Fruit fly (Drosophila melanogaster) whole organism, embryonic: Measurements from ENCODE around the gene Bcs1.

Experiments used
- Atf-2 ChIP-seq: fragments of 200-800 bp; sonication (Bioruptor generic); optimal IDR thresholded peaks from 2 replicates; lab custom pipeline; 2016; ENCODE audit warnings: missing biosample characterization, missing genetic modification characterization
- Bdp1 ChIP-seq: fragments of 200-800 bp; sonication (Bioruptor generic); optimal IDR thresholded peaks from 3 replicates; lab custom pipeline; 2016; ENCODE audit warnings: missing biosample characterization, missing genetic modification characterization
- BtbVII ChIP-seq: fragments of 200-800 bp; sonication (Bioruptor generic); optimal IDR thresholded peaks from 3 replicates; lab custom pipeline; 2017; ENCODE audit warnings: missing biosample characterization, mild to moderate bottlenecking, missing genetic modification characterization
- CG10979 ChIP-seq: fragments of 200-800 bp; sonication (Bioruptor generic); optimal IDR thresholded peaks from 2 replicates; lab custom pipeline; 2018; ENCODE audit warnings: missing biosample characterization, mild to moderate bottlenecking, missing genetic modification characterization, moderate library complexity
- CG11504 ChIP-seq: fragments of 200-800 bp; sonication (Bioruptor generic); optimal IDR thresholded peaks from 3 replicates; lab custom pipeline; 2019; ENCODE audit warnings: missing biosample characterization, mild to moderate bottlenecking, missing genetic modification characterization, moderate library complexity
- CG13424 ChIP-seq: fragments of 200-800 bp; sonication (Bioruptor generic); optimal IDR thresholded peaks from 2 replicates; lab custom pipeline; 2019; ENCODE audit warnings: missing biosample characterization, mild to moderate bottlenecking, missing genetic modification characterization, moderate library complexity
- CG16779 ChIP-seq: fragments of 200-800 bp; sonication (Bioruptor generic); IDR thresholded peaks from 2 replicates; pipeline ENCODE4 v1.3.6; 2022; ENCODE audit warnings: missing biosample characterization, missing genetic modification characterization
- CG17568 ChIP-seq: fragments of 200-800 bp; sonication (Bioruptor generic); optimal IDR thresholded peaks from 2 replicates; lab custom pipeline; 2018; ENCODE audit warnings: missing biosample characterization, mild to moderate bottlenecking, missing genetic modification characterization, moderate library complexity
- CG18262 ChIP-seq: fragments of 200-800 bp; optimal IDR thresholded peaks from 3 replicates; lab custom pipeline; 2019; ENCODE audit warnings: missing biosample characterization, mild to moderate bottlenecking, missing genetic modification characterization, moderate library complexity
- CG1832 ChIP-seq: fragments of 200-800 bp; sonication (Bioruptor generic); optimal IDR thresholded peaks from 2 replicates; lab custom pipeline; 2017; ENCODE audit warnings: missing biosample characterization, mild to moderate bottlenecking, missing genetic modification characterization, inconsistent platforms
- CG2116 ChIP-seq: fragments of 200-800 bp; sonication (Bioruptor generic); optimal IDR thresholded peaks from 3 replicates; lab custom pipeline; 2018; ENCODE audit warnings: missing biosample characterization, mild to moderate bottlenecking, missing genetic modification characterization
- CG2875 ChIP-seq: fragments of 200-800 bp; sonication (Bioruptor generic); optimal IDR thresholded peaks from 2 replicates; lab custom pipeline; 2017; ENCODE audit warnings: missing biosample characterization, mild to moderate bottlenecking, missing genetic modification characterization, missing genetic modification reagents
- CG4360 ChIP-seq: fragments of 200-800 bp; sonication (Bioruptor generic); IDR thresholded peaks from 2 replicates; pipeline ENCODE4 v1.3.6; 2022; ENCODE audit warnings: missing biosample characterization, missing genetic modification characterization
- CG4617 ChIP-seq: fragments of 200-800 bp; sonication (Bioruptor generic); optimal IDR thresholded peaks from 3 replicates; lab custom pipeline; 2016; ENCODE audit warnings: missing biosample characterization, missing genetic modification characterization, borderline replicate concordance
- CG6272 ChIP-seq: fragments of 200-800 bp; sonication (Bioruptor generic); IDR thresholded peaks from 2 replicates; pipeline ENCODE4 v1.3.6; 2022; ENCODE audit warnings: missing biosample characterization, missing genetic modification characterization
- CG6791 ChIP-seq: fragments of 200-800 bp; sonication (Bioruptor generic); IDR thresholded peaks from 3 replicates; pipeline ENCODE4 v1.3.6; 2022; ENCODE audit warnings: missing biosample characterization, missing genetic modification characterization; ENCODE audit not compliant: partially characterized antibody
- D19A ChIP-seq: fragments of 200-800 bp; optimal IDR thresholded peaks from 3 replicates; lab custom pipeline; 2019; ENCODE audit warnings: missing biosample characterization, mild to moderate bottlenecking, missing genetic modification characterization, moderate library complexity
- Fer1 ChIP-seq: fragments of 200-800 bp; sonication (Bioruptor generic); optimal IDR thresholded peaks from 2 replicates; lab custom pipeline; 2017; ENCODE audit warnings: missing biosample characterization, mild to moderate bottlenecking, missing genetic modification characterization
- HLH3B ChIP-seq: fragments of 200-800 bp; sonication (Bioruptor generic); IDR thresholded peaks from 2 replicates; pipeline ENCODE4 v1.3.6; 2022; ENCODE audit warnings: missing biosample characterization, missing genetic modification characterization
- Hr3 ChIP-seq: fragments of 200-800 bp; sonication (Bioruptor generic); optimal IDR thresholded peaks from 3 replicates; lab custom pipeline; 2016; ENCODE audit warnings: missing biosample characterization, missing genetic modification characterization
- MESR4 ChIP-seq: fragments of 200-800 bp; sonication (Bioruptor generic); optimal IDR thresholded peaks from 2 replicates; lab custom pipeline; 2018; ENCODE audit warnings: missing biosample characterization, mild to moderate bottlenecking, missing genetic modification characterization, moderate library complexity
- Med ChIP-seq: fragments of 200-800 bp; sonication (Bioruptor generic); peaks from one replicate; lab custom pipeline; 2016; ENCODE audit warnings: missing biosample characterization, missing genetic modification characterization, mild to moderate bottlenecking, inconsistent platforms, moderate library complexity
- NC2α ChIP-seq: fragments of 200-800 bp; sonication (Bioruptor generic); optimal IDR thresholded peaks from 2 replicates; lab custom pipeline; 2016; ENCODE audit warnings: missing biosample characterization, missing genetic modification characterization
- Sox100B ChIP-seq: fragments of 200-800 bp; sonication (Bioruptor generic); optimal IDR thresholded peaks from 3 replicates; lab custom pipeline; 2018; ENCODE audit warnings: missing biosample characterization, mild to moderate bottlenecking, missing genetic modification characterization
- aop ChIP-seq: fragments of 200-800 bp; sonication (Bioruptor generic); IDR thresholded peaks from 2 replicates; pipeline ENCODE4 v1.3.6; 2022; ENCODE audit warnings: missing biosample characterization, missing genetic modification characterization
- ap ChIP-seq: fragments of 200-800 bp; sonication (Bioruptor generic); IDR thresholded peaks from 2 replicates; pipeline ENCODE4 v1.3.6; 2022; ENCODE audit warnings: missing biosample characterization, missing genetic modification characterization
- bab2 ChIP-seq: fragments of 200-800 bp; sonication (Bioruptor generic); optimal IDR thresholded peaks from 2 replicates; lab custom pipeline; 2016; ENCODE audit warnings: missing biosample characterization, missing genetic modification characterization
- bbx ChIP-seq: fragments of 200-800 bp; sonication (Bioruptor generic); IDR thresholded peaks from 2 replicates; pipeline ENCODE4 v1.3.6; 2022; ENCODE audit warnings: missing biosample characterization, missing genetic modification characterization; ENCODE audit not compliant: partially characterized antibody
- bcd ChIP-seq: fragments of 200-800 bp; sonication (Bioruptor generic); optimal IDR thresholded peaks from 2 replicates; lab custom pipeline; 2017; ENCODE audit warnings: missing biosample characterization, mild to moderate bottlenecking, missing genetic modification characterization
- cad ChIP-seq: fragments of >200 bp; optimal IDR thresholded peaks from 2 replicates; lab custom pipeline; 2017; ENCODE audit warnings: missing biosample characterization, missing genetic modification characterization
- cg ChIP-seq: fragments of 200-800 bp; sonication (Bioruptor generic); optimal IDR thresholded peaks from 3 replicates; lab custom pipeline; 2019; ENCODE audit warnings: missing biosample characterization, mild to moderate bottlenecking, missing genetic modification characterization, moderate library complexity
- chn ChIP-seq: fragments of 200-800 bp; sonication (Bioruptor generic); optimal IDR thresholded peaks from 2 replicates; lab custom pipeline; 2016; ENCODE audit warnings: missing biosample characterization, missing genetic modification characterization
- crol ChIP-seq: fragments of 200-800 bp; sonication (Bioruptor generic); IDR thresholded peaks from 2 replicates; pipeline ENCODE4 v1.3.6; 2022; ENCODE audit warnings: missing biosample characterization, missing genetic modification characterization
- danr ChIP-seq: fragments of 200-800 bp; sonication (Bioruptor generic); IDR thresholded peaks from 2 replicates; pipeline ENCODE4 v1.3.6; 2022; ENCODE audit warnings: missing biosample characterization, missing genetic modification characterization
- dpn ChIP-seq, 2 experiments: fragments of 200-800 bp; sonication (Bioruptor generic); optimal IDR thresholded peaks; 3 replicates each; lab custom pipeline; 2016; ENCODE audit warnings: missing biosample characterization in 2 of 2, missing genetic modification characterization in 2 of 2
- h ChIP-seq: fragments of >200 bp; optimal IDR thresholded peaks from 2 replicates; lab custom pipeline; 2017
- lilli ChIP-seq: fragments of 200-800 bp; sonication (Bioruptor generic); optimal IDR thresholded peaks from 3 replicates; lab custom pipeline; 2016; ENCODE audit warnings: missing biosample characterization, missing genetic modification characterization
- org-1 ChIP-seq: fragments of 200-800 bp; sonication (Bioruptor generic); optimal IDR thresholded peaks from 2 replicates; lab custom pipeline; 2017; ENCODE audit warnings: missing biosample characterization, missing genetic modification characterization
- p53 ChIP-seq: fragments of 200-800 bp; sonication (Bioruptor generic); optimal IDR thresholded peaks from 2 replicates; lab custom pipeline; 2016; ENCODE audit warnings: missing biosample characterization, missing genetic modification characterization
- pfk ChIP-seq: fragments of 200-800 bp; sonication (Bioruptor generic); optimal IDR thresholded peaks from 2 replicates; lab custom pipeline; 2018; ENCODE audit warnings: missing biosample characterization, mild to moderate bottlenecking, missing genetic modification characterization, moderate library complexity
- phol ChIP-seq: fragments of 200-800 bp; sonication (Bioruptor generic); optimal IDR thresholded peaks from 3 replicates; lab custom pipeline; 2018; ENCODE audit warnings: missing biosample characterization, mild to moderate bottlenecking, missing genetic modification characterization, moderate library complexity
- pum ChIP-seq: fragments of 200-800 bp; sonication (Bioruptor generic); optimal IDR thresholded peaks from 2 replicates; lab custom pipeline; 2016; ENCODE audit warnings: missing biosample characterization, missing genetic modification characterization
- row ChIP-seq: fragments of 200-800 bp; sonication (Bioruptor generic); IDR thresholded peaks from 3 replicates; pipeline ENCODE4 v1.3.6; 2022; ENCODE audit warnings: missing biosample characterization, missing genetic modification characterization
- sd ChIP-seq: fragments of 200-800 bp; sonication (Bioruptor generic); optimal IDR thresholded peaks from 3 replicates; lab custom pipeline; 2018; ENCODE audit warnings: missing biosample characterization, mild to moderate bottlenecking, missing genetic modification characterization, moderate library complexity
- slp2 ChIP-seq: fragments of 200-800 bp; sonication (Bioruptor generic); optimal IDR thresholded peaks from 2 replicates; lab custom pipeline; 2016; ENCODE audit warnings: missing biosample characterization, missing genetic modification characterization
- sqz ChIP-seq: fragments of 200-800 bp; sonication (Bioruptor generic); optimal IDR thresholded peaks from 3 replicates; lab custom pipeline; 2018; ENCODE audit warnings: missing biosample characterization, mild to moderate bottlenecking, missing genetic modification characterization
- stwl ChIP-seq: fragments of 200-800 bp; sonication (Bioruptor generic); optimal IDR thresholded peaks from 3 replicates; lab custom pipeline; 2018; ENCODE audit warnings: missing biosample characterization, mild to moderate bottlenecking, missing genetic modification characterization, moderate library complexity
- tio ChIP-seq: fragments of 200-800 bp; sonication (Bioruptor generic); optimal IDR thresholded peaks from 2 replicates; lab custom pipeline; 2017; ENCODE audit warnings: missing biosample characterization, missing genetic modification characterization, inconsistent platforms
- tna ChIP-seq: fragments of 200-800 bp; sonication (Bioruptor generic); IDR thresholded peaks from 2 replicates; pipeline ENCODE4 v1.3.6; 2022; ENCODE audit warnings: missing biosample characterization, missing genetic modification characterization; ENCODE audit not compliant: partially characterized antibody
- unpg ChIP-seq: fragments of 200-800 bp; sonication (Bioruptor generic); optimal IDR thresholded peaks from 3 replicates; lab custom pipeline; 2018; ENCODE audit warnings: missing biosample characterization, mild to moderate bottlenecking, missing genetic modification characterization, moderate library complexity
- usp ChIP-seq: fragments of >200 bp; optimal IDR thresholded peaks from 2 replicates; lab custom pipeline; 2017; ENCODE audit warnings: missing biosample characterization, missing genetic modification characterization
- zf30C ChIP-seq: fragments of 200-800 bp; sonication (Bioruptor generic); optimal IDR thresholded peaks from 3 replicates; lab custom pipeline; 2018; ENCODE audit warnings: missing biosample characterization, mild to moderate bottlenecking, missing genetic modification characterization
- zfh1 ChIP-seq: fragments of 200-800 bp; sonication (Bioruptor generic); IDR thresholded peaks from 3 replicates; pipeline ENCODE4 v1.3.6; 2022; ENCODE audit warnings: missing biosample characterization, missing genetic modification characterization

Bcs1 gene

dm6 chr2L:10230455-10230854 is 8.0 kb downstream of the Bcs1 start (continued):
- TF ChIP-seq bbx (GFP tag; lab: Robert Waterston, UW) (no peak; the same call in 1 of the 2 replicates), BtbVII (GFP tag; lab: Kevin White, UChicago) (no peak), row (GFP tag; lab: Robert Waterston, UW) (peak; percentile 36; the same call in 2 of the 3 replicates), CG1832 (GFP tag; lab: Kevin White, UChicago) (no peak), pum (GFP tag; lab: Kevin White, UChicago) (no peak), bcd (no peak), CG6272 (GFP tag; lab: Robert Waterston, UW) (no peak), Bdp1 (GFP tag; lab: Kevin White, UChicago) (no peak), h (lab: Kevin White, UChicago) (no peak), CG16779 (no peak), pfk (GFP tag; lab: Kevin White, UChicago) (no peak), D19A (no peak), slp2 (GFP tag; lab: Kevin White, UChicago) (no peak), MESR4 (no peak), CG11504 (tag; lab: Kevin White, UChicago) (no peak), Med (GFP tag; lab: Kevin White, UChicago) (no peak), phol (peak; percentile 99), CG10979 (no peak), cad (GFP tag; lab: Kevin White, UChicago) (no peak), tna (peak; percentile 46; the same call in 1 of the 2 replicates), CG6791 (GFP tag; lab: Robert Waterston, UW) (peak; percentile 60; the same call in 2 of the 3 replicates), CG2116 (GFP tag; lab: Kevin White, UChicago) (peak; percentile 24), sqz (GFP tag; lab: Kevin White, UChicago) (peak; percentile 40), Atf-2 (no peak), zfh1 (no peak), CG4617 (no peak), CG18262 (tag; lab: Kevin White, UChicago) (no peak), bab2 (GFP tag; lab: Kevin White, UChicago) (no peak), org-1 (GFP tag; lab: Kevin White, UChicago) (no peak), stwl (tag; lab: Kevin White, UChicago) (peak; percentile 11), ap (no peak), crol (GFP tag; lab: Robert Waterston, UW) (no peak), zf30C (GFP tag; lab: Kevin White, UChicago) (no peak)

- TF ChIP-seq chn (GFP tag; lab: Kevin White, UChicago) (no peak), Fer1 (GFP tag; lab: Kevin White, UChicago) (peak; percentile 31), CG17568 (GFP tag; lab: Kevin White, UChicago) (no peak), Hr3 (no peak), phol (no peak), cg (peak; percentile 83), aop (GFP tag; lab: Robert Waterston, UW) (no peak), usp (GFP tag; lab: Kevin White, UChicago) (no peak), dpn (GFP tag; optimal IDR thresholded peaks at IDR 0.05; lab: Kevin White, UChicago) (peak; percentile 25 to 32), Atf-2 (no peak), p53 (GFP tag; lab: Kevin White, UChicago) (no peak), Sox100B (GFP tag; lab: Kevin White, UChicago) (no peak), unpg (GFP tag; lab: Kevin White, UChicago) (peak; percentile 22), CG4360 (GFP tag; lab: Robert Waterston, UW) (no peak), lilli (GFP tag; lab: Kevin White, UChicago) (peak; percentile 34), NC2α (GFP tag; lab: Kevin White, UChicago) (no peak), danr (GFP tag; lab: Robert Waterston, UW) (no peak), stwl (tag; lab: Kevin White, UChicago) (no peak), sd (tag; lab: Kevin White, UChicago) (peak; percentile 84), tio (GFP tag; lab: Kevin White, UChicago) (no peak), CG13424 (peak; percentile 6), CG2875 (GFP tag; lab: Kevin White, UChicago) (peak; percentile 17), HLH3B (0 out of 2 replicates have a peak, but pooled peaks have one; percentile 20)
Observed at dm6 chr2L:10231092-10231494, 8.6 kb downstream of the Bcs1 start.
